Worm (Caenorhabditis elegans) whole organism, L4 larva: ENCODE data around the gene cnx-1.

Experiments
- ces-1 ChIP-seq: fragments of 150-350 bp; sonication (generic microtip); optimal IDR thresholded peaks from 4 replicates; lab custom pipeline; 2014; ENCODE audit warnings: missing biosample characterization, missing genetic modification reagents, missing genetic modification characterization
- spr-1 ChIP-seq: sonication (generic microtip); optimal IDR thresholded peaks from 2 replicates; lab custom pipeline; 2016; ENCODE audit warnings: mild to moderate bottlenecking, missing genetic modification characterization, missing compliant biosample characterization

- no peak for TF ChIP-seq ces-1 (GFP tag; lab: Kevin White, UChicago)
- TF ChIP-seq spr-1, result no peak
Observed at ce11 chrIII:9832569-9832968, 15.6 kb upstream of the cnx-1 start.
